Fruit fly (Drosophila melanogaster) whole organism, embryonic: ENCODE measurements around the gene CG42305.

Experiments used
- Atf3 ChIP-seq: fragments of 200-800 bp; sonication (Bioruptor generic); optimal IDR thresholded peaks from 3 replicates; lab custom pipeline; 2016; ENCODE audit warnings: missing biosample characterization, missing genetic modification characterization
- Blimp-1 ChIP-seq: fragments of 200-800 bp; sonication (Bioruptor generic); optimal IDR thresholded peaks from 3 replicates; lab custom pipeline; 2018; ENCODE audit warnings: missing biosample characterization, missing genetic modification characterization, mild to moderate bottlenecking, moderate library complexity, missing genetic modification reagents
- CG10267 ChIP-seq: fragments of 200-800 bp; sonication (Bioruptor generic); optimal IDR thresholded peaks from 2 replicates; lab custom pipeline; 2018; ENCODE audit warnings: missing biosample characterization, mild to moderate bottlenecking, missing genetic modification characterization, moderate library complexity
- CG11247 ChIP-seq: fragments of 200-800 bp; sonication (Bioruptor generic); IDR thresholded peaks from 2 replicates; pipeline ENCODE4 v1.3.6; 2022; ENCODE audit warnings: missing biosample characterization, missing genetic modification characterization
- CG13624 ChIP-seq: fragments of 200-800 bp; sonication (Bioruptor generic); optimal IDR thresholded peaks from 2 replicates; lab custom pipeline; 2016; ENCODE audit warnings: missing biosample characterization, missing genetic modification characterization
- CG14050 ChIP-seq: fragments of 200-800 bp; sonication (Bioruptor generic); IDR thresholded peaks from 3 replicates; pipeline ENCODE4 v1.3.6; 2022; ENCODE audit warnings: missing biosample characterization, missing genetic modification characterization
- CG14441 ChIP-seq: fragments of 200-800 bp; sonication (Bioruptor generic); IDR thresholded peaks from 2 replicates; pipeline ENCODE4 v1.3.6; 2022; ENCODE audit warnings: missing biosample characterization, missing genetic modification characterization
- CG15479 ChIP-seq: fragments of 200-800 bp; sonication (Bioruptor generic); optimal IDR thresholded peaks from 3 replicates; lab custom pipeline; 2019; ENCODE audit warnings: missing biosample characterization, mild to moderate bottlenecking, missing genetic modification characterization, moderate library complexity
- CG15514 ChIP-seq: fragments of 200-800 bp; sonication (Bioruptor generic); optimal IDR thresholded peaks from 3 replicates; lab custom pipeline; 2017; ENCODE audit warnings: missing biosample characterization, missing genetic modification characterization, mild to moderate bottlenecking, moderate library complexity, missing genetic modification reagents
- CG1602 ChIP-seq: fragments of 200-800 bp; sonication (Bioruptor generic); optimal IDR thresholded peaks from 3 replicates; lab custom pipeline; 2016; ENCODE audit warnings: missing biosample characterization, missing genetic modification characterization
- CG17568 ChIP-seq: fragments of 200-800 bp; sonication (Bioruptor generic); optimal IDR thresholded peaks from 2 replicates; lab custom pipeline; 2018; ENCODE audit warnings: missing biosample characterization, mild to moderate bottlenecking, missing genetic modification characterization, moderate library complexity
- CG30431 ChIP-seq: fragments of 200-800 bp; sonication (Bioruptor generic); optimal IDR thresholded peaks from 2 replicates; lab custom pipeline; 2017; ENCODE audit warnings: missing biosample characterization, missing genetic modification characterization
- CG31224 ChIP-seq: fragments of 200-800 bp; sonication (Bioruptor generic); IDR thresholded peaks from 2 replicates; pipeline ENCODE4 v1.3.6; 2022; ENCODE audit warnings: missing biosample characterization, missing genetic modification characterization
- CG31441 ChIP-seq: fragments of 200-800 bp; sonication (Bioruptor generic); IDR thresholded peaks from 2 replicates; pipeline ENCODE4 v1.3.6; 2022; ENCODE audit warnings: missing biosample characterization, missing genetic modification characterization
- CG33213 ChIP-seq: fragments of 200-800 bp; sonication (Bioruptor generic); optimal IDR thresholded peaks from 3 replicates; lab custom pipeline; 2016; ENCODE audit warnings: missing biosample characterization, missing genetic modification characterization
- CG3407 ChIP-seq: fragments of 200-800 bp; sonication (Bioruptor generic); optimal IDR thresholded peaks from 2 replicates; lab custom pipeline; 2018; ENCODE audit warnings: missing biosample characterization, mild to moderate bottlenecking, missing genetic modification characterization
- CG4424 ChIP-seq: fragments of 200-800 bp; sonication (Bioruptor generic); optimal IDR thresholded peaks from 3 replicates; lab custom pipeline; 2016; ENCODE audit warnings: missing biosample characterization, missing genetic modification characterization
- CG6765 ChIP-seq: fragments of 200-800 bp; sonication (Bioruptor generic); optimal IDR thresholded peaks from 3 replicates; lab custom pipeline; 2017; ENCODE audit warnings: missing biosample characterization, mild to moderate bottlenecking, missing genetic modification characterization
- CG7271 ChIP-seq: fragments of 200-800 bp; sonication (Bioruptor generic); optimal IDR thresholded peaks from 2 replicates; lab custom pipeline; 2018; ENCODE audit warnings: missing biosample characterization, mild to moderate bottlenecking, missing genetic modification characterization, moderate library complexity
- CHES-1-like ChIP-seq: fragments of 200-800 bp; sonication (Bioruptor generic); optimal IDR thresholded peaks from 2 replicates; lab custom pipeline; 2016; ENCODE audit warnings: missing biosample characterization, missing genetic modification characterization
- Dll ChIP-seq: fragments of 200-800 bp; sonication (Bioruptor generic); IDR thresholded peaks from 4 replicates; pipeline ENCODE4 v1.3.6; 2022; ENCODE audit warnings: missing biosample characterization, missing genetic modification characterization; ENCODE audit not compliant: partially characterized antibody
- Eip74EF ChIP-seq, 2 experiments: fragments of 200-800 bp in 1 of 2; fragments of >200 bp in 1 of 2; sonication (Bioruptor generic) in 1 of 2; optimal IDR thresholded peaks; 2 replicates each; lab custom pipeline; 2017 to 2019; ENCODE audit warnings: missing biosample characterization in 2 of 2, missing genetic modification characterization in 2 of 2, mild to moderate bottlenecking in 1 of 2, moderate library complexity in 1 of 2
- Ets97D ChIP-seq: fragments of 200-800 bp; sonication (Bioruptor generic); optimal IDR thresholded peaks from 3 replicates; lab custom pipeline; 2016; ENCODE audit warnings: missing biosample characterization, missing genetic modification characterization
- Fer1 ChIP-seq: fragments of 200-800 bp; sonication (Bioruptor generic); optimal IDR thresholded peaks from 2 replicates; lab custom pipeline; 2017; ENCODE audit warnings: missing biosample characterization, mild to moderate bottlenecking, missing genetic modification characterization
- H15 ChIP-seq: fragments of 200-800 bp; sonication (Bioruptor generic); IDR thresholded peaks from 3 replicates; pipeline ENCODE4 v1.3.6; 2022; ENCODE audit warnings: missing biosample characterization, missing genetic modification characterization
- Hr3 ChIP-seq: fragments of 200-800 bp; sonication (Bioruptor generic); optimal IDR thresholded peaks from 3 replicates; lab custom pipeline; 2016; ENCODE audit warnings: missing biosample characterization, missing genetic modification characterization
- Hr39 ChIP-seq: fragments of >200 bp; optimal IDR thresholded peaks from 2 replicates; lab custom pipeline; 2017
- Hsf ChIP-seq: fragments of 200-800 bp; sonication (Bioruptor generic); optimal IDR thresholded peaks from 3 replicates; lab custom pipeline; 2016; ENCODE audit warnings: missing biosample characterization, missing genetic modification characterization
- Lhr ChIP-seq: fragments of 200-800 bp; sonication (Bioruptor generic); optimal IDR thresholded peaks from 3 replicates; lab custom pipeline; 2017; ENCODE audit warnings: mild to moderate bottlenecking, missing biosample characterization, missing genetic modification reagents, missing genetic modification characterization
- MBD-R2 ChIP-seq: fragments of 200-800 bp; sonication (Bioruptor generic); IDR thresholded peaks from 2 replicates; pipeline ENCODE4 v1.3.6; 2022; ENCODE audit warnings: missing biosample characterization, missing genetic modification characterization
- Optix ChIP-seq: fragments of 200-800 bp; sonication (Bioruptor generic); IDR thresholded peaks from 3 replicates; pipeline ENCODE4 v1.3.6; 2022; ENCODE audit warnings: missing biosample characterization, missing genetic modification characterization
- Rx ChIP-seq: fragments of 200-800 bp; sonication (Bioruptor generic); IDR thresholded peaks from 2 replicates; pipeline ENCODE4 v1.3.6; 2022; ENCODE audit warnings: missing biosample characterization, missing genetic modification characterization
- Six4 ChIP-seq: fragments of 200-800 bp; sonication (Bioruptor generic); optimal IDR thresholded peaks from 2 replicates; lab custom pipeline; 2016; ENCODE audit warnings: missing biosample characterization, missing genetic modification characterization
- Sox102F ChIP-seq: fragments of 200-800 bp; sonication (Bioruptor generic); optimal IDR thresholded peaks from 2 replicates; lab custom pipeline; 2018; ENCODE audit warnings: missing biosample characterization, mild to moderate bottlenecking, missing genetic modification characterization, moderate library complexity
- bab2 ChIP-seq: fragments of 200-800 bp; sonication (Bioruptor generic); optimal IDR thresholded peaks from 2 replicates; lab custom pipeline; 2016; ENCODE audit warnings: missing biosample characterization, missing genetic modification characterization
- caup ChIP-seq: fragments of 200-800 bp; sonication (Bioruptor generic); optimal IDR thresholded peaks from 3 replicates; lab custom pipeline; 2017; ENCODE audit warnings: missing biosample characterization, mild to moderate bottlenecking, missing genetic modification characterization, moderate library complexity; ENCODE audit not compliant: severe bottlenecking
- ci ChIP-seq: fragments of 200-800 bp; sonication (Bioruptor generic); IDR thresholded peaks from 3 replicates; pipeline ENCODE4 v1.3.6; 2022; ENCODE audit warnings: missing biosample characterization, missing genetic modification characterization
- da ChIP-seq: fragments of 200-800 bp; sonication (Bioruptor generic); optimal IDR thresholded peaks from 2 replicates; lab custom pipeline; 2016; ENCODE audit warnings: missing biosample characterization, missing genetic modification characterization
- dati ChIP-seq: fragments of 200-800 bp; sonication (Bioruptor generic); IDR thresholded peaks from 2 replicates; pipeline ENCODE4 v1.3.6; 2022; ENCODE audit warnings: missing biosample characterization, missing genetic modification characterization
- dimm ChIP-seq: fragments of 200-800 bp; sonication (Bioruptor generic); IDR thresholded peaks from 2 replicates; pipeline ENCODE4 v1.3.6; 2022; ENCODE audit warnings: missing biosample characterization, missing genetic modification characterization
- dmrt11E ChIP-seq: fragments of 200-800 bp; sonication (Bioruptor generic); optimal IDR thresholded peaks from 3 replicates; lab custom pipeline; 2018; ENCODE audit warnings: missing biosample characterization, mild to moderate bottlenecking, missing genetic modification characterization, moderate library complexity
- fd3F ChIP-seq: fragments of 200-800 bp; sonication (Bioruptor generic); optimal IDR thresholded peaks from 2 replicates; lab custom pipeline; 2018; ENCODE audit warnings: missing biosample characterization, mild to moderate bottlenecking, missing genetic modification characterization, moderate library complexity
- jigr1 ChIP-seq: fragments of 200-800 bp; sonication (Bioruptor generic); IDR thresholded peaks from 3 replicates; pipeline ENCODE4 v1.3.6; 2022; ENCODE audit warnings: missing biosample characterization, missing genetic modification characterization
- ken ChIP-seq: fragments of 200-800 bp; sonication (Bioruptor generic); IDR thresholded peaks from 3 replicates; pipeline ENCODE4 v1.3.6; 2022; ENCODE audit warnings: missing biosample characterization, missing genetic modification characterization
- maf-S ChIP-seq: fragments of 200-800 bp; sonication (Bioruptor generic); optimal IDR thresholded peaks from 2 replicates; lab custom pipeline; 2016; ENCODE audit warnings: missing biosample characterization, missing genetic modification characterization
- pho ChIP-seq: fragments of 200-800 bp; sonication (Bioruptor generic); optimal IDR thresholded peaks from 2 replicates; lab custom pipeline; 2016; ENCODE audit warnings: missing biosample characterization, missing genetic modification characterization
- run ChIP-seq: fragments of 200-800 bp; sonication (Bioruptor generic); optimal IDR thresholded peaks from 3 replicates; lab custom pipeline; 2018; ENCODE audit warnings: missing biosample characterization, mild to moderate bottlenecking, missing genetic modification characterization
- sd ChIP-seq: fragments of 200-800 bp; sonication (Bioruptor generic); optimal IDR thresholded peaks from 3 replicates; lab custom pipeline; 2018; ENCODE audit warnings: missing biosample characterization, mild to moderate bottlenecking, missing genetic modification characterization, moderate library complexity
- slp2 ChIP-seq: fragments of 200-800 bp; sonication (Bioruptor generic); optimal IDR thresholded peaks from 2 replicates; lab custom pipeline; 2016; ENCODE audit warnings: missing biosample characterization, missing genetic modification characterization
- tup ChIP-seq: fragments of 200-800 bp; sonication (Bioruptor generic); optimal IDR thresholded peaks from 2 replicates; lab custom pipeline; 2016; ENCODE audit warnings: missing biosample characterization, mild to moderate bottlenecking, missing genetic modification characterization, moderate library complexity
- unpg ChIP-seq: fragments of 200-800 bp; sonication (Bioruptor generic); optimal IDR thresholded peaks from 3 replicates; lab custom pipeline; 2018; ENCODE audit warnings: missing biosample characterization, mild to moderate bottlenecking, missing genetic modification characterization, moderate library complexity
- yki ChIP-seq: fragments of >200 bp; optimal IDR thresholded peaks from 3 replicates; lab custom pipeline; 2018

Gene CG42305

DNA sequence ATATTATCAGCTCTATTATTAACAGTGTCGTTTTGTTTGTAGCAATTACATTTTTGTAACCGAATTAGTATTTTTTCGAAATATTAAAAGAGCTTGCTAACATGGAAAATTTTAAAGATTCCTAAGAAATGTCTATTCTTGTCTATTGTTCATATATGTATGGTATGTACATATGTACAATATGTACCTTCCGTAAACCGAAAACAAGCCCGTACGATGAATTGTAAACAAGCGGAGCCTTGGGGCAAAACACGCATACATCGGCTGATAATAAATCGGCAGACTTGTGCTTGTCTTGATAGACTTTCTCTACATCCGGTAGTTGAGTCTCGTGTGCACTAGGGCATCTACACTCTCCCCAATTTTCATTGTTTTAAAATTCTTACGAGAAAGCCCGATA, 10.4 kb downstream of the CG42305 start (continued):
- TF ChIP-seq Lhr (GFP tag; lab: Kevin White, UChicago) (peak; percentile 50), CG33213 (GFP tag; lab: Kevin White, UChicago) (peak; percentile 60), slp2 (GFP tag; lab: Kevin White, UChicago) (no peak), Atf3 (GFP tag; lab: Kevin White, UChicago) (no peak), CHES-1-like (GFP tag; lab: Kevin White, UChicago) (no peak), MBD-R2 (GFP tag; lab: Robert Waterston, UW) (no peak; the same call in 1 of the 2 replicates), CG15514 (no peak), yki (lab: Kevin White, UChicago) (no peak), Fer1 (GFP tag; lab: Kevin White, UChicago) (peak; percentile 50), ci (GFP tag; lab: Robert Waterston, UW) (peak; percentile 67; the same call in 1 of the 3 replicates), dimm (GFP tag; lab: Robert Waterston, UW) (no peak), Blimp-1 (no peak), CG13624 (GFP tag; lab: Kevin White, UChicago) (no peak), Sox102F (GFP tag; lab: Kevin White, UChicago) (peak; percentile 17), Optix (GFP tag; lab: Robert Waterston, UW) (no peak), sd (no peak), Eip74EF (GFP tag; optimal IDR thresholded peaks at IDR 0.05; lab: Kevin White, UChicago) (peak in 1 of 2 experiments; percentile 27), CG10267 (tag; lab: Kevin White, UChicago) (no peak), CG7271 (tag; lab: Kevin White, UChicago) (no peak), CG1602 (GFP tag; lab: Kevin White, UChicago) (peak; percentile 24), H15 (GFP tag; lab: Robert Waterston, UW) (0 out of 3 replicates have a peak, but pooled peaks have one; percentile 26), Ets97D (GFP tag; lab: Kevin White, UChicago) (no peak), caup (peak; percentile 50), bab2 (GFP tag; lab: Kevin White, UChicago) (peak; percentile 60), Hr3 (GFP tag; lab: Kevin White, UChicago) (no peak), maf-S (GFP tag; lab: Kevin White, UChicago) (no peak), tup (GFP tag; lab: Kevin White, UChicago) (no peak), run (tag; lab: Kevin White, UChicago) (no peak), CG14441 (no peak; the same call in 1 of the 2 replicates), Hr39 (lab: Kevin White, UChicago) (no peak), dmrt11E (peak; percentile 61), CG30431 (GFP tag; lab: Kevin White, UChicago) (no peak), da (GFP tag; lab: Kevin White, UChicago) (no peak), CG15479 (GFP tag; lab: Kevin White, UChicago) (no peak), ken (GFP tag; lab: Robert Waterston, UW) (no peak), pho (no peak), CG14050 (no peak), Rx (no peak), CG4424 (peak; percentile 22), CG31441 (peak; percentile 27; the same call in 1 of the 2 replicates), Six4 (GFP tag; lab: Kevin White, UChicago) (peak; percentile 4), CG6765 (GFP tag; lab: Kevin White, UChicago) (no peak), dati (GFP tag; lab: Robert Waterston, UW) (no peak), Dll (GFP tag; lab: Robert Waterston, UW) (no peak), CG11247 (GFP tag; lab: Robert Waterston, UW) (peak; percentile 29; the same call in 1 of the 2 replicates), Hsf (GFP tag; lab: Kevin White, UChicago) (no peak), unpg (GFP tag; lab: Kevin White, UChicago) (peak; percentile 54), CG3407 (peak; percentile 76), jigr1 (GFP tag; lab: Robert Waterston, UW) (no peak), CG17568 (GFP tag; lab: Kevin White, UChicago) (peak; percentile 27), fd3F (GFP tag; lab: Kevin White, UChicago) (peak; percentile 50), CG31224 (0 out of 2 replicates have a peak, but pooled peaks have one; percentile 14)
